Worm (Caenorhabditis elegans) whole organism, midembryonic: ENCODE results near the gene C54F6.5.

Source experiments
- T22C8.4 ChIP-seq: fragments of 200-800 bp; sonication (Bioruptor generic); IDR thresholded peaks from 2 replicates; pipeline ENCODE4 v1.3.6; 2022; ENCODE audit warnings: missing genetic modification characterization, missing compliant biosample characterization
- flt-1 ChIP-seq: fragments of 200-800 bp; sonication (Bioruptor generic); IDR thresholded peaks from 2 replicates; pipeline ENCODE4 v1.3.6; 2022; ENCODE audit warnings: missing genetic modification characterization, missing compliant biosample characterization
- med-1 ChIP-seq: sonication (generic microtip); optimal IDR thresholded peaks from 2 replicates; lab custom pipeline; 2017; ENCODE audit warnings: missing genetic modification characterization, mild to moderate bottlenecking, missing compliant biosample characterization, antibody characterized with exemption, missing genetic modification reagents; ENCODE audit not compliant: insufficient read depth
- ref-1 ChIP-seq: fragments of 200-800 bp; sonication (Bioruptor generic); conservative IDR thresholded peaks from 2 replicates; pipeline ENCODE4 v1.3.6; 2022; ENCODE audit warnings: missing genetic modification reagents, missing genetic modification characterization, missing compliant biosample characterization
- tab-1 ChIP-seq: fragments of 200-800 bp; sonication (Bioruptor generic); IDR thresholded peaks from 2 replicates; pipeline ENCODE4 v1.3.6; 2022; ENCODE audit warnings: missing genetic modification characterization, missing compliant biosample characterization

DNA sequence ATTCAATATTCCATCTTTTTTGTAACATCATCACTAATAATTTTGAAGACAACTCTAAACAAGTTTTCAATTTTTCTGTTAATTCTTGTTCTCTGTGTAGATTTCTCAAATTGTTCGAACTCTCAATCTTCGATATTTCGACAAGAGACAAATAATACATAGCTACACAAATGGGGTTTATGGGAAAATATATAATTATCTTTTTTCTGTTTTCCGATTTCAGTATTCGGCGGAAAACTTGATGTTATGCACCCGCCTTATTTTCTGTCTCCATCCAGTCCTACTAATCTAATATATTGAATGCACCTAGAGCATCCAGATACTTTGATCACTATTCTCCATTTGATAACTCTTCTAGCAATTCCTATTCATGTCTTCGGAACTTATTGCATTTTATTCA is 10.1 kb downstream of the C54F6.5 start, which contains the start of gene srh-268:
- TF ChIP-seq T22C8.4 (GFP tag; lab: Robert Waterston, UW) (no peak), med-1 (GFP tag; lab: Kevin White, UChicago) (no peak), ref-1 (GFP tag; lab: Robert Waterston, UW) (no peak), flt-1 (GFP tag; lab: Robert Waterston, UW) (no peak), tab-1 (GFP tag; lab: Robert Waterston, UW) (no peak)
